Fruit fly (Drosophila melanogaster) whole organism, embryonic: ENCODE measurements around the gene CG5910.

Source experiments
- CG10267 ChIP-seq: fragments of 200-800 bp; sonication (Bioruptor generic); optimal IDR thresholded peaks from 2 replicates; lab custom pipeline; 2018; ENCODE audit warnings: missing biosample characterization, mild to moderate bottlenecking, missing genetic modification characterization, moderate library complexity
- CG10321 ChIP-seq: fragments of 200-800 bp; sonication (Bioruptor generic); IDR thresholded peaks from 2 replicates; pipeline ENCODE4 v1.3.6; 2022; ENCODE audit warnings: missing biosample characterization, missing genetic modification characterization
- CG10366 ChIP-seq: fragments of 200-800 bp; sonication (Bioruptor generic); IDR thresholded peaks from 2 replicates; pipeline ENCODE4 v1.3.6; 2022; ENCODE audit warnings: missing biosample characterization, missing genetic modification characterization
- CG11456 ChIP-seq: fragments of 200-800 bp; sonication (Bioruptor generic); IDR thresholded peaks from 3 replicates; pipeline ENCODE4 v1.3.6; 2022; ENCODE audit warnings: missing biosample characterization, missing genetic modification characterization
- CG15514 ChIP-seq: fragments of 200-800 bp; sonication (Bioruptor generic); optimal IDR thresholded peaks from 3 replicates; lab custom pipeline; 2017; ENCODE audit warnings: missing biosample characterization, missing genetic modification characterization, mild to moderate bottlenecking, moderate library complexity, missing genetic modification reagents
- CG1603 ChIP-seq: fragments of 200-800 bp; sonication (Bioruptor generic); optimal IDR thresholded peaks from 2 replicates; lab custom pipeline; 2019; ENCODE audit warnings: missing biosample characterization, mild to moderate bottlenecking, missing genetic modification characterization, moderate library complexity
- CG17385 ChIP-seq: fragments of 200-800 bp; sonication (Bioruptor generic); optimal IDR thresholded peaks from 3 replicates; lab custom pipeline; 2018; ENCODE audit warnings: missing biosample characterization, mild to moderate bottlenecking, missing genetic modification characterization
- CG18764 ChIP-seq: fragments of 200-800 bp; sonication (Bioruptor generic); optimal IDR thresholded peaks from 3 replicates; lab custom pipeline; 2016; ENCODE audit warnings: missing biosample characterization, missing genetic modification characterization
- CG2116 ChIP-seq: fragments of 200-800 bp; sonication (Bioruptor generic); optimal IDR thresholded peaks from 3 replicates; lab custom pipeline; 2018; ENCODE audit warnings: missing biosample characterization, mild to moderate bottlenecking, missing genetic modification characterization
- CG2199 ChIP-seq: fragments of 200-800 bp; sonication (Bioruptor generic); IDR thresholded peaks from 3 replicates; pipeline ENCODE4 v1.3.6; 2022; ENCODE audit warnings: missing biosample characterization, missing genetic modification characterization
- CG2712 ChIP-seq: fragments of 200-800 bp; optimal IDR thresholded peaks from 3 replicates; lab custom pipeline; 2019; ENCODE audit warnings: missing biosample characterization, mild to moderate bottlenecking, missing genetic modification characterization, moderate library complexity
- CG2889 ChIP-seq: fragments of 200-800 bp; sonication (Bioruptor generic); IDR thresholded peaks from 3 replicates; pipeline ENCODE4 v1.3.6; 2022; ENCODE audit warnings: missing biosample characterization, missing genetic modification characterization
- CG6654 ChIP-seq: fragments of 200-800 bp; sonication (Bioruptor generic); optimal IDR thresholded peaks from 2 replicates; lab custom pipeline; 2017; ENCODE audit warnings: missing biosample characterization, mild to moderate bottlenecking, missing genetic modification characterization
- CG6689 ChIP-seq: fragments of 200-800 bp; sonication (Bioruptor generic); IDR thresholded peaks from 2 replicates; pipeline ENCODE4 v1.3.6; 2022; ENCODE audit warnings: missing biosample characterization, missing genetic modification characterization
- CG7987 ChIP-seq: fragments of 200-800 bp; sonication (Bioruptor generic); optimal IDR thresholded peaks from 2 replicates; lab custom pipeline; 2018; ENCODE audit warnings: missing biosample characterization, mild to moderate bottlenecking, missing genetic modification characterization, moderate library complexity
- CG8765 ChIP-seq: fragments of 200-800 bp; sonication (Bioruptor generic); IDR thresholded peaks from 2 replicates; pipeline ENCODE4 v1.3.6; 2022; ENCODE audit warnings: missing biosample characterization, missing genetic modification characterization
- CG8944 ChIP-seq: fragments of 200-800 bp; sonication (Bioruptor generic); optimal IDR thresholded peaks from 3 replicates; lab custom pipeline; 2016; ENCODE audit warnings: missing biosample characterization, missing genetic modification characterization
- ERR ChIP-seq: fragments of 200-800 bp; sonication (Bioruptor generic); optimal IDR thresholded peaks from 2 replicates; lab custom pipeline; 2016; ENCODE audit warnings: missing biosample characterization, missing genetic modification characterization
- Eip74EF ChIP-seq, 2 experiments: fragments of 200-800 bp in 1 of 2; fragments of >200 bp in 1 of 2; sonication (Bioruptor generic) in 1 of 2; optimal IDR thresholded peaks; 2 replicates each; lab custom pipeline; 2017 to 2019; ENCODE audit warnings: missing biosample characterization in 2 of 2, missing genetic modification characterization in 2 of 2, mild to moderate bottlenecking in 1 of 2, moderate library complexity in 1 of 2
- H15 ChIP-seq: fragments of 200-800 bp; sonication (Bioruptor generic); IDR thresholded peaks from 3 replicates; pipeline ENCODE4 v1.3.6; 2022; ENCODE audit warnings: missing biosample characterization, missing genetic modification characterization
- HHEX ChIP-seq: fragments of 200-800 bp; sonication (Bioruptor generic); optimal IDR thresholded peaks from 3 replicates; lab custom pipeline; 2017; ENCODE audit warnings: missing biosample characterization, mild to moderate bottlenecking, missing genetic modification characterization, missing genetic modification reagents
- Hand ChIP-seq: fragments of 200-800 bp; sonication (Bioruptor generic); optimal IDR thresholded peaks from 2 replicates; lab custom pipeline; 2017; ENCODE audit warnings: mild to moderate bottlenecking, missing biosample characterization, missing genetic modification reagents, missing genetic modification characterization
- Hey ChIP-seq: fragments of 200-800 bp; sonication (Bioruptor generic); optimal IDR thresholded peaks from 3 replicates; lab custom pipeline; 2018; ENCODE audit warnings: missing biosample characterization, mild to moderate bottlenecking, missing genetic modification characterization
- MESR4 ChIP-seq: fragments of 200-800 bp; sonication (Bioruptor generic); optimal IDR thresholded peaks from 2 replicates; lab custom pipeline; 2018; ENCODE audit warnings: missing biosample characterization, mild to moderate bottlenecking, missing genetic modification characterization, moderate library complexity
- Nf-YA ChIP-seq: fragments of 200-800 bp; sonication (Bioruptor generic); IDR thresholded peaks from 2 replicates; pipeline ENCODE4 v1.3.6; 2022; ENCODE audit warnings: missing biosample characterization, missing genetic modification characterization
- Oaz ChIP-seq: fragments of 200-800 bp; sonication (Bioruptor generic); IDR thresholded peaks from 2 replicates; pipeline ENCODE4 v1.3.6; 2022; ENCODE audit warnings: missing biosample characterization, missing genetic modification characterization
- Ptx1 ChIP-seq: fragments of 200-800 bp; sonication (Bioruptor generic); IDR thresholded peaks from 2 replicates; pipeline ENCODE4 v1.3.6; 2022; ENCODE audit warnings: missing biosample characterization, missing genetic modification characterization
- Sry-β ChIP-seq: fragments of 200-800 bp; sonication (Bioruptor generic); optimal IDR thresholded peaks from 2 replicates; lab custom pipeline; 2018; ENCODE audit warnings: missing biosample characterization, mild to moderate bottlenecking, missing genetic modification characterization, moderate library complexity
- dimm ChIP-seq: fragments of 200-800 bp; sonication (Bioruptor generic); IDR thresholded peaks from 2 replicates; pipeline ENCODE4 v1.3.6; 2022; ENCODE audit warnings: missing biosample characterization, missing genetic modification characterization
- dysf ChIP-seq: fragments of 200-800 bp; sonication (Bioruptor generic); IDR thresholded peaks from 3 replicates; pipeline ENCODE4 v1.3.6; 2022; ENCODE audit warnings: missing biosample characterization, missing genetic modification characterization
- ems ChIP-seq: fragments of 200-800 bp; sonication (Bioruptor generic); optimal IDR thresholded peaks from 3 replicates; lab custom pipeline; 2016; ENCODE audit warnings: missing biosample characterization, missing genetic modification characterization
- gsb ChIP-seq: fragments of 200-800 bp; sonication (Bioruptor generic); IDR thresholded peaks from 2 replicates; pipeline ENCODE4 v1.3.6; 2022; ENCODE audit warnings: missing biosample characterization, missing genetic modification characterization
- gsb-n ChIP-seq: fragments of 200-800 bp; sonication (Bioruptor generic); optimal IDR thresholded peaks from 3 replicates; lab custom pipeline; 2018; ENCODE audit warnings: missing biosample characterization, mild to moderate bottlenecking, missing genetic modification characterization
- gt ChIP-seq: fragments of 200-800 bp; sonication (Bioruptor generic); IDR thresholded peaks from 2 replicates; pipeline ENCODE4 v1.3.6; 2022; ENCODE audit warnings: missing biosample characterization, missing genetic modification characterization
- h ChIP-seq: fragments of >200 bp; optimal IDR thresholded peaks from 2 replicates; lab custom pipeline; 2017
- insv ChIP-seq, 2 experiments: fragments of 200-800 bp; sonication (Bioruptor generic); optimal IDR thresholded peaks; 3 replicates each; lab custom pipeline; 2016 to 2018; ENCODE audit warnings: missing biosample characterization in 2 of 2, missing genetic modification characterization in 2 of 2
- kay ChIP-seq: fragments of 200-800 bp; sonication (Bioruptor generic); optimal IDR thresholded peaks from 2 replicates; lab custom pipeline; 2016; ENCODE audit warnings: missing biosample characterization, missing genetic modification characterization
- mirr ChIP-seq: fragments of 200-800 bp; sonication (Bioruptor generic); optimal IDR thresholded peaks from 3 replicates; lab custom pipeline; 2018; ENCODE audit warnings: missing biosample characterization, mild to moderate bottlenecking, missing genetic modification characterization
- pan ChIP-seq, 4 experiments: fragments of >200 bp in 3 of 4; fragments of 200-800 bp in 1 of 4; sonication (Bioruptor generic) in 1 of 4; optimal IDR thresholded peaks in 3 of 4; IDR thresholded peaks in 1 of 4; 2 replicates each; pipeline versions ENCODE4 v1.3.6 to Lab custom; 2017 to 2022; ENCODE audit warnings: missing biosample characterization in 2 of 4, missing genetic modification characterization in 2 of 4, mixed read lengths in 1 of 4
- pho ChIP-seq: fragments of 200-800 bp; sonication (Bioruptor generic); optimal IDR thresholded peaks from 2 replicates; lab custom pipeline; 2016; ENCODE audit warnings: missing biosample characterization, missing genetic modification characterization
- sd ChIP-seq: fragments of 200-800 bp; sonication (Bioruptor generic); optimal IDR thresholded peaks from 3 replicates; lab custom pipeline; 2018; ENCODE audit warnings: missing biosample characterization, mild to moderate bottlenecking, missing genetic modification characterization, moderate library complexity
- stc ChIP-seq: fragments of 200-800 bp; sonication (Bioruptor generic); IDR thresholded peaks from 2 replicates; pipeline ENCODE4 v1.3.6; 2022; ENCODE audit warnings: missing biosample characterization, missing genetic modification characterization
- ttk ChIP-seq: fragments of 200-800 bp; sonication (Bioruptor generic); IDR thresholded peaks from 2 replicates; pipeline ENCODE4 v2.1.2; 2022; ENCODE audit warnings: missing biosample characterization, missing genetic modification characterization
- tup ChIP-seq: fragments of 200-800 bp; sonication (Bioruptor generic); optimal IDR thresholded peaks from 2 replicates; lab custom pipeline; 2016; ENCODE audit warnings: missing biosample characterization, mild to moderate bottlenecking, missing genetic modification characterization, moderate library complexity
- wek ChIP-seq: fragments of 200-800 bp; sonication (Bioruptor generic); optimal IDR thresholded peaks from 3 replicates; lab custom pipeline; 2018; ENCODE audit warnings: missing biosample characterization, mild to moderate bottlenecking, missing genetic modification characterization, moderate library complexity
- zen ChIP-seq: fragments of 200-800 bp; sonication (Bioruptor generic); optimal IDR thresholded peaks from 3 replicates; lab custom pipeline; 2018; ENCODE audit warnings: missing biosample characterization, mild to moderate bottlenecking, missing genetic modification characterization, moderate library complexity
- zen2 ChIP-seq: fragments of 200-800 bp; sonication (Bioruptor generic); IDR thresholded peaks from 3 replicates; pipeline ENCODE4 v1.3.6; 2022; ENCODE audit warnings: missing biosample characterization, missing genetic modification characterization; ENCODE audit not compliant: partially characterized antibody
- zfh1 ChIP-seq: fragments of 200-800 bp; sonication (Bioruptor generic); IDR thresholded peaks from 3 replicates; pipeline ENCODE4 v1.3.6; 2022; ENCODE audit warnings: missing biosample characterization, missing genetic modification characterization

CG5910 gene

dm6 chr3L:20441632-20442469, at the start of gene CG5910 (continued):
- TF ChIP-seq CG11456 (peak; percentile 63; the same call in 1 of the 3 replicates), ems (GFP tag; lab: Kevin White, UChicago) (peak; percentile 10), Sry-β (GFP tag; lab: Kevin White, UChicago) (no peak), CG7987 (GFP tag; lab: Kevin White, UChicago) (peak; percentile 56), MESR4 (no peak), h (no peak), dimm (0 out of 2 replicates have a peak, but pooled peaks have one; percentile 18), CG17385 (GFP tag; lab: Kevin White, UChicago) (peak; percentile 83), zfh1 (GFP tag; lab: Robert Waterston, UW) (peak; percentile 70), Oaz (GFP tag; lab: Robert Waterston, UW) (peak; percentile 50; the same call in 1 of the 2 replicates), Hey (tag; lab: Kevin White, UChicago) (no peak), gt (peak; percentile 41; the same call in 1 of the 2 replicates), CG10366 (GFP tag; lab: Robert Waterston, UW) (peak; percentile 66), stc (GFP tag; lab: Robert Waterston, UW) (peak; percentile 78), CG18764 (peak; percentile 63), gsb-n (tag; lab: Kevin White, UChicago) (peak; percentile 90), CG10267 (tag; lab: Kevin White, UChicago) (peak; percentile 89), ttk (peak; percentile 76), CG2889 (GFP tag; lab: Robert Waterston, UW) (0 out of 3 replicates have a peak, but pooled peaks have one; percentile 56), CG8944 (GFP tag; lab: Kevin White, UChicago) (no peak), zen2 (GFP tag; lab: Robert Waterston, UW) (no peak), CG10321 (no peak), Hand (GFP tag; lab: Kevin White, UChicago) (peak; percentile 90), tup (peak; percentile 16), ERR (no peak), pho (GFP tag; lab: Kevin White, UChicago) (peak; percentile 13), gsb (peak; percentile 52; the same call in 1 of the 2 replicates), mirr (peak; percentile 3), CG2712 (tag; lab: Kevin White, UChicago) (peak; percentile 95), CG1603 (tag; lab: Kevin White, UChicago) (peak; percentile 45), CG6689 (GFP tag; lab: Robert Waterston, UW) (peak; percentile 88), dysf (GFP tag; lab: Robert Waterston, UW) (peak; percentile 89), Nf-YA (GFP tag; lab: Robert Waterston, UW) (peak; percentile 41; the same call in 1 of the 2 replicates), Eip74EF (GFP tag; optimal IDR thresholded peaks at IDR 0.05; lab: Kevin White, UChicago) (peak in 1 of 2 experiments; percentile 90), zen (tag; lab: Kevin White, UChicago) (peak; percentile 84), insv (GFP tag; optimal IDR thresholded peaks at IDR 0.05; lab: Kevin White, UChicago) (peak in 1 of 2 experiments; percentile 63), sd (tag; lab: Kevin White, UChicago) (peak; percentile 51), Ptx1 (GFP tag; lab: Robert Waterston, UW) (peak; percentile 83), pan (optimal IDR thresholded peaks at IDR 0.05; lab: Kevin White, UChicago) (no peak), pan (GFP tag; optimal IDR thresholded peaks at IDR 0.05 in 1 of 2, IDR thresholded peaks at IDR 0.05 in 1 of 2) (peak in 1 of 2 experiments; percentile 73), CG2116 (GFP tag; lab: Kevin White, UChicago) (peak; percentile 54), CG2199 (no peak), HHEX (GFP tag; lab: Kevin White, UChicago) (peak; percentile 89), CG6654 (peak; percentile 60), CG15514 (GFP tag; lab: Kevin White, UChicago) (peak; percentile 76), CG8765 (GFP tag; lab: Robert Waterston, UW) (0 out of 2 replicates have a peak, but pooled peaks have one; percentile 39), H15 (peak; percentile 36; the same call in 1 of the 3 replicates), wek (GFP tag; lab: Kevin White, UChicago) (peak; percentile 42), kay (GFP tag; lab: Kevin White, UChicago) (peak; percentile 70)
